Fruit fly (Drosophila melanogaster): Measurements from ENCODE around the gene CG9175.

CG9175 gene

DNA sequence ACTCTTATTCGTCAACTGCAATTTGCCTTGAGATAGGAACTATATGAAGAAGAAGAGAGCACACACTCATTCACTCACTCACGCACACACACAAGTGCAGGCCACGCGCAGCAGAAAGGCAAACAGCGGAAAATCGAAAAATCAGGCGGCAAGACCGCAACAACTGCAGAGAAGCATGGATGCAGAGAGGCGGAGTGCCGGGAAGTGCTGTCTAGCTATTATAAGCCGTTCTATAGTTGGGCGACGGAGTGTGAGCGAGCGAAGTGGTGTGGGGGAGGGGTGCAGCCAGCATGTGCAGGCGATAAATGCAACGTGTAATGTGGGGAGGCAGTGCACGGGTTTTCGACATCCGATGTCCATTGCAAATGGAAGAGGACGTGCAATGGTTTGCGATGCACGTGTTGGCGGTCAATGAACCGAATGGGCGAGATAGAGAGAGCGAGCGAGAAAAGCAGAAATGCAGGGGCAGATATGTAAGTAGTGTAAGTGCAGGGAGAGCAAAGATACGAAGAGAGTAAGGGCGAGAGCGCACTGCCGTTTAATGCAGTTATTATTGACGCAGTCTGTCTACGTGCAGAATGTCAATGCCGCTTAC is 19.9 kb downstream of the CG9175 start:
- no peak for TF ChIP-seq Hr96 (GFP tag; optimal IDR thresholded peaks at IDR 0.05)
- TF ChIP-seq ovo (GFP tag; optimal IDR thresholded peaks at IDR 0.05) = peak; percentile 88
- TF ChIP-seq CG11617 (GFP tag; optimal IDR thresholded peaks at IDR 0.05) = peak; percentile 48
- TF ChIP-seq Clk (GFP tag; optimal IDR thresholded peaks at IDR 0.05) = peak; percentile 91
- TF ChIP-seq CG7045 (GFP tag; optimal IDR thresholded peaks at IDR 0.05) = peak; percentile 13
- TF ChIP-seq Mnt (GFP tag; optimal IDR thresholded peaks at IDR 0.05) = peak; percentile 99
- TF ChIP-seq bab1 (GFP tag; optimal IDR thresholded peaks at IDR 0.05) = peak; percentile 5
- TF ChIP-seq kay (GFP tag; ENCODE audit: borderline replicate concordance) = peak; percentile 99
- TF ChIP-seq pad (GFP tag; optimal IDR thresholded peaks at IDR 0.05) = peak; percentile 86
- TF ChIP-seq cic (GFP tag; optimal IDR thresholded peaks at IDR 0.05) = peak; percentile 100
- TF ChIP-seq CG33017 (tag; optimal IDR thresholded peaks at IDR 0.05) = peak; percentile 55
- peak; percentile 18 for TF ChIP-seq CG14711 (tag; optimal IDR thresholded peaks at IDR 0.05)
- TF ChIP-seq toe (GFP tag; optimal IDR thresholded peaks at IDR 0.05) = peak; percentile 68
- peak; percentile 100 for TF ChIP-seq tj (GFP tag; optimal IDR thresholded peaks at IDR 0.05)
- TF ChIP-seq Crg-1 (GFP tag; optimal IDR thresholded peaks at IDR 0.05) = peak; percentile 81
- peak in 1 of 2 experiments; percentile 90 for TF ChIP-seq cnc (optimal IDR thresholded peaks at IDR 0.05)
- TF ChIP-seq CG7101 (tag; optimal IDR thresholded peaks at IDR 0.05) = peak; percentile 40
- TF ChIP-seq CG5204 (GFP tag; optimal IDR thresholded peaks at IDR 0.05) = no peak
- peak; percentile 31 for TF ChIP-seq CG1620 (GFP tag; optimal IDR thresholded peaks at IDR 0.05)
- TF ChIP-seq CG12768 (GFP tag; optimal IDR thresholded peaks at IDR 0.05) = peak; percentile 91

- TF ChIP-seq kay (GFP tag; ENCODE audit: borderline replicate concordance) (peak; percentile 98), CG7101 (tag; optimal IDR thresholded peaks at IDR 0.05) (no peak)
These were observed 21.1 kb downstream of the CG9175 start for dm6 chr2L:6077632-6078031.

DNA sequence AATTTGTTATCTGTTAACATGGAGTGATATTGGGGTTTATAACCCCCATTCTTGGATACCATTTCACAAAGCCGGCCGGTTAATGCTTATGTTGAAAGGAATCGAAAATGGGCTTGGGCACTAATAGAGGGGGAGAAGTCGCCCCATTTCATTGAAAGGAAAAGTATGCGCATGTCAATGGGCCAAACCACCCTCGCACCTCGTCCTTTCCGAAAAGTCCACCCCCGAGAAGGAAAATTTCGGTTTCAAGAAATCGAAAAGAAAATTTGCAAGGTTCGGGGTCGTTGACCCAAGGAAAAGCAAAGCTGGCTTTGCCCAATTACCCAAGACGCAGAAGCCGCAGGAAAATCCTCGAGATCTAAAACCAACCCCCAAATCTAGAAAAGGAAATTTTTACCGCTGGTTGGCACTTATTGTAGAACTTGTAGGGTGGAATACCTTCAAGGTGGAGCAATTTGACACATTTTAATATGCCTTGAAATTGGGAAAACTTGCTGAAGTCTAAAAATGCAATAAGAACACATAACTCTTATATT is 21.9 kb downstream of the CG9175 start:
- TF ChIP-seq CG11617 (GFP tag; optimal IDR thresholded peaks at IDR 0.05) = no peak
- TF ChIP-seq toe (GFP tag; optimal IDR thresholded peaks at IDR 0.05) = no peak
- no peak for TF ChIP-seq bab1 (GFP tag; optimal IDR thresholded peaks at IDR 0.05)
- TF ChIP-seq CG7101 (tag; optimal IDR thresholded peaks at IDR 0.05) = no peak
- TF ChIP-seq Mnt (GFP tag; optimal IDR thresholded peaks at IDR 0.05) = no peak
- TF ChIP-seq tj (GFP tag; optimal IDR thresholded peaks at IDR 0.05) = no peak
- no peak for TF ChIP-seq Crg-1 (GFP tag; optimal IDR thresholded peaks at IDR 0.05)
- no peak for TF ChIP-seq CG12768 (GFP tag; optimal IDR thresholded peaks at IDR 0.05)
- no peak for TF ChIP-seq ovo (GFP tag; optimal IDR thresholded peaks at IDR 0.05)
- TF ChIP-seq Hr96 (GFP tag; optimal IDR thresholded peaks at IDR 0.05) = no peak
- TF ChIP-seq CG33017 (tag; optimal IDR thresholded peaks at IDR 0.05) = no peak
- TF ChIP-seq cic (GFP tag; optimal IDR thresholded peaks at IDR 0.05) = no peak
- TF ChIP-seq pad (GFP tag; optimal IDR thresholded peaks at IDR 0.05) = no peak
- no peak for TF ChIP-seq kay (GFP tag; ENCODE audit: borderline replicate concordance)
- no peak for TF ChIP-seq CG5204 (GFP tag; optimal IDR thresholded peaks at IDR 0.05)

dm6 chr2L:6076143-6076542 is 22.6 kb downstream of the CG9175 start:
- TF ChIP-seq kay (GFP tag; ENCODE audit: borderline replicate concordance) (no peak), cnc (optimal IDR thresholded peaks at IDR 0.05) (no peak), CG11617 (GFP tag; optimal IDR thresholded peaks at IDR 0.05) (no peak), Mnt (GFP tag; optimal IDR thresholded peaks at IDR 0.05) (no peak), CG7101 (tag; optimal IDR thresholded peaks at IDR 0.05) (no peak), CG5204 (GFP tag; optimal IDR thresholded peaks at IDR 0.05) (no peak), tj (GFP tag; optimal IDR thresholded peaks at IDR 0.05) (no peak), Crg-1 (GFP tag; optimal IDR thresholded peaks at IDR 0.05) (no peak), bab1 (GFP tag; optimal IDR thresholded peaks at IDR 0.05) (no peak), pad (GFP tag; optimal IDR thresholded peaks at IDR 0.05) (no peak), CG1620 (GFP tag; optimal IDR thresholded peaks at IDR 0.05) (no peak), CG12768 (GFP tag; optimal IDR thresholded peaks at IDR 0.05) (no peak), ovo (GFP tag; optimal IDR thresholded peaks at IDR 0.05) (no peak), CG14711 (tag; optimal IDR thresholded peaks at IDR 0.05) (no peak), CG33017 (tag; optimal IDR thresholded peaks at IDR 0.05) (no peak), Hr96 (GFP tag; optimal IDR thresholded peaks at IDR 0.05) (no peak), toe (GFP tag; optimal IDR thresholded peaks at IDR 0.05) (no peak), CG7045 (GFP tag; optimal IDR thresholded peaks at IDR 0.05) (no peak), cic (GFP tag; optimal IDR thresholded peaks at IDR 0.05) (no peak), Clk (GFP tag; optimal IDR thresholded peaks at IDR 0.05) (no peak)

DNA sequence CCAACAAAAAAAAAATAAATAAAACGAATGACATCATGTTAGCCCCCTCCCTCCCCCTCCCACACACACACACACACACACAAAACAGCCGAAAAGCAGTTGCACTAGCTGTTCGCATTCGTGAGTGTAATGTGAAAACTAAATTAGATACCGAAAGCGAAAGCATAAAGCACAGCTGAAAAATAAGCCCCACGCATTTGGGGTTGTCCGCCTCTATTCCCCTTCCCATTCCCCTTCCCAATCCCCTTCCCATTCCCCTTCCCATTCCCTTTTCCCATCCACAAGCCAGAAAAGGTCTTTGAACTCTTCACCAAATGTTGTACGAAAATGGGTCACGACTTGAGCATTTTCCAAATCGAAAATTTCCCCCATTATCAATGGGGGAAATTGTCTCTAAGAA is 23.4 kb downstream of the CG9175 start:
- TF ChIP-seq ovo (GFP tag; optimal IDR thresholded peaks at IDR 0.05) = no peak
- no peak for TF ChIP-seq CG5204 (GFP tag; optimal IDR thresholded peaks at IDR 0.05)
- no peak for TF ChIP-seq CG11617 (GFP tag; optimal IDR thresholded peaks at IDR 0.05)
- TF ChIP-seq Clk (GFP tag; optimal IDR thresholded peaks at IDR 0.05) = no peak
- no peak for TF ChIP-seq CG12768 (GFP tag; optimal IDR thresholded peaks at IDR 0.05)
- no peak for TF ChIP-seq tj (GFP tag; optimal IDR thresholded peaks at IDR 0.05)
- TF ChIP-seq CG14711 (tag; optimal IDR thresholded peaks at IDR 0.05) = no peak
- TF ChIP-seq CG7101 (tag; optimal IDR thresholded peaks at IDR 0.05) = no peak
- no peak for TF ChIP-seq CG1620 (GFP tag; optimal IDR thresholded peaks at IDR 0.05)
- TF ChIP-seq cnc (optimal IDR thresholded peaks at IDR 0.05) = no peak
- TF ChIP-seq cic (GFP tag; optimal IDR thresholded peaks at IDR 0.05) = no peak
- TF ChIP-seq Hr96 (GFP tag; optimal IDR thresholded peaks at IDR 0.05) = no peak
- no peak for TF ChIP-seq pad (GFP tag; optimal IDR thresholded peaks at IDR 0.05)
- no peak for TF ChIP-seq Mnt (GFP tag; optimal IDR thresholded peaks at IDR 0.05)
- no peak for TF ChIP-seq CG7045 (GFP tag; optimal IDR thresholded peaks at IDR 0.05)
- TF ChIP-seq toe (GFP tag; optimal IDR thresholded peaks at IDR 0.05) = no peak
- TF ChIP-seq kay (GFP tag; ENCODE audit: borderline replicate concordance) = no peak
- TF ChIP-seq CG33017 (tag; optimal IDR thresholded peaks at IDR 0.05) = no peak
- TF ChIP-seq bab1 (GFP tag; optimal IDR thresholded peaks at IDR 0.05) = no peak
- no peak for TF ChIP-seq Crg-1 (GFP tag; optimal IDR thresholded peaks at IDR 0.05)

DNA sequence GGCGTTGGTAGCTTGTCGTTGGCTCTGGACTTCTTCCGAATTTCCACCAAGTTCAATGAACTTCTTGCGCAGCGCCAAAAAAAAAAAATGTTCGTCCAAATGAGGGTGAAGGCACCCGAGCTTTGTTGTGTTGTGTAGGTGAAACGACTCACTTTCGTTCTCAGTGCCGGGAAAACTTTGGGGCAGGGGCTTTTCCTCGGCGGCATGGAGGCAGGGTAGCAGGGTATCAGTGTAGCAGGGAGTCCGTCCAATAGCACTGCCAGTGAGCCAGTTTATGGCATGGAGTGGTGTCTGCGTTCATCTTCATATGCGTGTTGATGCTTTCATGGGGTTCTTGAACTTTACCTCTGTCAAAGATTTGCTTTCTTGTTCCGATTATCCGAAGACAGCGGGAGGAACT is 24.5 kb downstream of the CG9175 start:
- TF ChIP-seq Clk (GFP tag; optimal IDR thresholded peaks at IDR 0.05) = no peak
- TF ChIP-seq Mnt (GFP tag; optimal IDR thresholded peaks at IDR 0.05) = no peak
- no peak for TF ChIP-seq ovo (GFP tag; optimal IDR thresholded peaks at IDR 0.05)
- TF ChIP-seq cic (GFP tag; optimal IDR thresholded peaks at IDR 0.05) = no peak
- no peak for TF ChIP-seq CG7101 (tag; optimal IDR thresholded peaks at IDR 0.05)
- TF ChIP-seq CG1620 (GFP tag; optimal IDR thresholded peaks at IDR 0.05) = no peak
- TF ChIP-seq CG14711 (tag; optimal IDR thresholded peaks at IDR 0.05) = no peak
- TF ChIP-seq CG33017 (tag; optimal IDR thresholded peaks at IDR 0.05) = no peak
- TF ChIP-seq kay (GFP tag; ENCODE audit: borderline replicate concordance) = no peak
- no peak for TF ChIP-seq pad (GFP tag; optimal IDR thresholded peaks at IDR 0.05)
- TF ChIP-seq cnc (optimal IDR thresholded peaks at IDR 0.05) = no peak
- TF ChIP-seq bab1 (GFP tag; optimal IDR thresholded peaks at IDR 0.05) = no peak
- TF ChIP-seq tj (GFP tag; optimal IDR thresholded peaks at IDR 0.05) = no peak
- no peak for TF ChIP-seq Crg-1 (GFP tag; optimal IDR thresholded peaks at IDR 0.05)
- TF ChIP-seq CG5204 (GFP tag; optimal IDR thresholded peaks at IDR 0.05) = no peak
- no peak for TF ChIP-seq CG7045 (GFP tag; optimal IDR thresholded peaks at IDR 0.05)
- TF ChIP-seq CG12768 (GFP tag; optimal IDR thresholded peaks at IDR 0.05) = no peak
- no peak for TF ChIP-seq toe (GFP tag; optimal IDR thresholded peaks at IDR 0.05)
